Worm (Caenorhabditis elegans) whole organism, L4 larva: ENCODE measurements around the gene jhdm-1.

Experiments used
- F49E8.2 ChIP-seq: sonication (generic microtip); optimal IDR thresholded peaks from 2 replicates; lab custom pipeline; 2016; ENCODE audit warnings: missing compliant biosample characterization, mild to moderate bottlenecking, missing genetic modification characterization, borderline replicate concordance
- dve-1 ChIP-seq: sonication (generic microtip); optimal IDR thresholded peaks from 2 replicates; lab custom pipeline; 2017; ENCODE audit warnings: antibody characterized with exemption, mild to moderate bottlenecking, missing genetic modification characterization, missing compliant biosample characterization; ENCODE audit not compliant: insufficient read depth
- egl-27 ChIP-seq: sonication (generic microtip); optimal IDR thresholded peaks from 3 replicates; lab custom pipeline; 2017; ENCODE audit warnings: missing biosample characterization, missing genetic modification reagents, missing genetic modification characterization
- mes-2 ChIP-seq: sonication (generic microtip); optimal IDR thresholded peaks from 2 replicates; lab custom pipeline; 2016; ENCODE audit warnings: missing genotype, mild to moderate bottlenecking, missing genetic modification characterization, missing compliant biosample characterization; ENCODE audit not compliant: poor library complexity, severe bottlenecking
- nhr-11 ChIP-seq: fragments of 150-350 bp; optimal IDR thresholded peaks from 2 replicates; lab custom pipeline; 2014; ENCODE audit warnings: missing biosample characterization, missing genetic modification characterization
- ztf-11 ChIP-seq: fragments of 150-350 bp; optimal IDR thresholded peaks from 2 replicates; lab custom pipeline; 2014; ENCODE audit warnings: missing biosample characterization, missing genetic modification characterization

DNA sequence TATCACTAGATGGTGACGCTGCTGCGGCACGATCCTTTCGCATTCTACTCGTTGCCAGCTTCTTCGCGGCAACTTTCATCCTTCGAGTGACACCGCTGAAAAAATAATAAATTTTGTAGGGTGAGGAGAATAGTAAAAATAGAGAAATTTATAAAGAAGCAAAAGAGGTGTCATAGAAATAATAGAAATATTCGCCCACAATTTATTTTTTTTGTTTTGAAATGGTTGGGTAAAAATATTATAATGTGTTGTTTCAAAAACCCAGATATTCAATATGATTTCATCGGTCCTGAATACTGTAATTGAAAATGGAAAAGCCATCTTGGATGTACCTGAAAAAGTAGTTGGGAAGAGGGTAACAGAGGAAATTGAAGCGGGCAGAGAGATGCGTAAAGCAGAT lies 2.0 kb upstream of the jhdm-1 start, which contains the start of gene set-1:
- TF ChIP-seq egl-27 (tag; lab: Kevin White, UChicago): no peak
- TF ChIP-seq ztf-11 (tag; lab: Kevin White, UChicago): no peak
- no peak for TF ChIP-seq mes-2
- TF ChIP-seq nhr-11 (tag; lab: Kevin White, UChicago): no peak
- no peak for TF ChIP-seq F49E8.2
- no peak for TF ChIP-seq dve-1 (tag; lab: Kevin White, UChicago)
